Worm (Caenorhabditis elegans) whole organism, young adult: Measurements from ENCODE around the gene T26C5.2.

Source experiments
- D2030.7 ChIP-seq: fragments of 200-800 bp; sonication (Bioruptor generic); IDR thresholded peaks from 2 replicates; pipeline ENCODE4 v1.3.6; 2022; ENCODE audit warnings: missing genetic modification reagents, missing genetic modification characterization, missing compliant biosample characterization
- F52B5.7 ChIP-seq: sonication (generic microtip); optimal IDR thresholded peaks from 2 replicates; lab custom pipeline; 2016; ENCODE audit warnings: mild to moderate bottlenecking, missing genetic modification characterization, missing compliant biosample characterization
- ama-1 ChIP-seq, 3 experiments: fragments of 150-350 bp in 1 of 3; sonication (generic microtip) in 2 of 3; optimal IDR thresholded peaks; 2 replicates each; lab custom pipeline; 2014 to 2018; ENCODE audit warnings: missing biosample characterization in 2 of 3, missing genetic modification characterization in 2 of 3, missing genetic modification reagents in 2 of 3
- cebp-1 ChIP-seq, 2 experiments: fragments of 200-800 bp in 1 of 2; sonication (Bioruptor generic) in 1 of 2; sonication (generic microtip) in 1 of 2; IDR thresholded peaks in 1 of 2; optimal IDR thresholded peaks in 1 of 2; 2 replicates each; pipeline versions ENCODE4 v1.3.6 to Lab custom; 2017 to 2022; ENCODE audit warnings: missing compliant biosample characterization in 2 of 2, missing genetic modification characterization in 2 of 2, mild to moderate bottlenecking in 1 of 2, missing genetic modification reagents in 1 of 2, moderate library complexity in 1 of 2
- die-1 ChIP-seq: sonication (generic microtip); optimal IDR thresholded peaks from 2 replicates; lab custom pipeline; 2016; ENCODE audit warnings: missing genotype, mild to moderate bottlenecking, missing genetic modification characterization, missing compliant biosample characterization
- efl-1 ChIP-seq: fragments of 150-350 bp; optimal IDR thresholded peaks from 2 replicates; lab custom pipeline; 2014; ENCODE audit warnings: missing biosample characterization, missing genetic modification reagents, missing genetic modification characterization
- fkh-3 ChIP-seq: sonication (generic microtip); optimal IDR thresholded peaks from 2 replicates; lab custom pipeline; 2016; ENCODE audit warnings: mild to moderate bottlenecking, missing genetic modification characterization, missing compliant biosample characterization
- lin-40 ChIP-seq: sonication (generic microtip); optimal IDR thresholded peaks from 2 replicates; lab custom pipeline; 2016; ENCODE audit warnings: missing genetic modification characterization, mild to moderate bottlenecking, missing compliant biosample characterization, missing genotype, missing genetic modification reagents
- lin-54 ChIP-seq: fragments of 200-800 bp; sonication (Bioruptor generic); optimal IDR thresholded peaks from 2 replicates; lab custom pipeline; 2018; ENCODE audit warnings: mild to moderate bottlenecking, missing genetic modification characterization, missing compliant biosample characterization
- madf-6 ChIP-seq: fragments of 200-800 bp; sonication (Bioruptor generic); IDR thresholded peaks from 2 replicates; pipeline ENCODE4 v1.3.6; 2022; ENCODE audit warnings: missing genetic modification reagents, missing genetic modification characterization, missing compliant biosample characterization

Gene T26C5.2

DNA sequence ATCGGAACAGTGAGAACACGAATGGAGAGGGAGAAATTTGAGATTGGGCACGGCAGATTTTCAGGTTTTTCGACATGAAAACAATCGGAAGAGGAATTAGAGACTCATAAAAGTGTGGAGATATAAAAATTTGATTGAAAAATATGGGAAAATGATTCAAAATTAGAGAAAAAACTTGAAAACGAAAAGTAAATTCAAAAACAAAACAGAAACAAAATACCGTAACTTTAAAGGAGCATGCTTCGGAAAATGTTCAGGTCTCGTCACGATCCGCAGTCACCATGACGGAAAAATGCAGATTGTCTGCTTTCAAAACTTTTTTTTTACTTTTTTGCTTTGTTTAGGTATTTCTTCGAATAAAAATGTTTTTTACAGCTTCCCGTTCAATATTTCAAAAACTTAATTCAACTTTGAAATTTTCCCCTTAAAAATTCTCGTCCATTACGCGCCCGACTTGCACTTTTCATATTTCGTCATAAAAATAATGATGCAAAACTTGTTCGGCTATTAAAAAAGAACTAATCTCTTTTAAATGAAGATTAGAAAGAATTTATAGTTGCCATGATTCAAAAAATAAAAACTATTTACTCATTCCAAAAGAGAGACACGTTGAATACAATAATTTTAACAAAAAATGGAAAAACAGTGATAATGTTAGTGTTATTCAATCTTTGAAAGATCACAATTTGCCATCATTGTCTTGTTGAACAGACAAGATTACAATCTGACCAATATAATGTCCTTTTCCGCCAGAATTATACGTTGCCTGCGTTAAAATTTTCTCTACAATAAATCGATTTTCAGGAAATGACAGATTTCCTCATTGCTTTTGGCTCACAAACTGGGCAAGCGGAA, 52.4 kb downstream of the T26C5.2 start, which contains the start of gene mtrr-1 (continued):
- TF ChIP-seq fkh-3 (tag; lab: Kevin White, UChicago) = no peak
- peak; percentile 61 for TF ChIP-seq D2030.7 (GFP tag; lab: Robert Waterston, UW)
- TF ChIP-seq lin-40 (tag; lab: Kevin White, UChicago) = peak; percentile 2
- peak; percentile 87 for TF ChIP-seq madf-6 (GFP tag; lab: Robert Waterston, UW)
- peak; percentile 37 for TF ChIP-seq efl-1 (GFP tag; lab: Kevin White, UChicago)
- TF ChIP-seq cebp-1 (GFP tag; IDR thresholded peaks at IDR 0.05; lab: Robert Waterston, UW) = no peak
- peak; percentile 11 for TF ChIP-seq cebp-1 (tag; optimal IDR thresholded peaks at IDR 0.05; lab: Kevin White, UChicago)
- TF ChIP-seq ama-1 (optimal IDR thresholded peaks at IDR 0.05; lab: Kevin White, UChicago) = peak; percentile 90
- peak in 1 of 2 experiments; percentile 21 for TF ChIP-seq ama-1 (GFP tag; optimal IDR thresholded peaks at IDR 0.05; lab: Kevin White, UChicago)
- no peak for TF ChIP-seq die-1 (tag; lab: Kevin White, UChicago)
- TF ChIP-seq F52B5.7 (tag; lab: Kevin White, UChicago) = no peak
- TF ChIP-seq lin-54 (GFP tag; lab: Kevin White, UChicago) = peak; percentile 36
